Worm (Caenorhabditis elegans): ENCODE data around the gene grl-1.

ce11 chrV:5509134-5509533 is 24.5 kb downstream of the grl-1 start:
- no peak for TF ChIP-seq skn-1 (tag; optimal IDR thresholded peaks at IDR 0.05)
- no peak for TF ChIP-seq nhr-6 (tag; optimal IDR thresholded peaks at IDR 0.05)
